Fruit fly (Drosophila melanogaster) whole organism, prepupa: ENCODE data around the gene teq.

Experiments used
- CG11762 ChIP-seq: fragments of 200-800 bp; sonication (Bioruptor generic); optimal IDR thresholded peaks from 3 replicates; lab custom pipeline; 2016; ENCODE audit warnings: missing biosample characterization, missing genetic modification characterization; ENCODE audit not compliant: insufficient read depth
- CG1621 ChIP-seq: fragments of 200-800 bp; sonication (Bioruptor generic); optimal IDR thresholded peaks from 3 replicates; lab custom pipeline; 2018; ENCODE audit warnings: missing biosample characterization, mild to moderate bottlenecking, missing genetic modification characterization
- CG31627 ChIP-seq: fragments of 200-800 bp; sonication (Bioruptor generic); optimal IDR thresholded peaks from 3 replicates; lab custom pipeline; 2016; ENCODE audit warnings: missing biosample characterization, missing genetic modification characterization
- Eip75B ChIP-seq: fragments of 200-800 bp; sonication (Bioruptor generic); optimal IDR thresholded peaks from 3 replicates; lab custom pipeline; 2016; ENCODE audit warnings: missing biosample characterization, missing genetic modification characterization
- Ets21C ChIP-seq: fragments of 200-800 bp; sonication (Bioruptor generic); optimal IDR thresholded peaks from 3 replicates; lab custom pipeline; 2016; ENCODE audit warnings: missing biosample characterization, missing genetic modification characterization
- Gug ChIP-seq: fragments of 200-800 bp; sonication (Bioruptor generic); IDR thresholded peaks from 2 replicates; pipeline ENCODE4 v1.3.6; 2022; ENCODE audit warnings: missing biosample characterization, missing genetic modification characterization
- OdsH ChIP-seq: fragments of 200-800 bp; sonication (Bioruptor generic); optimal IDR thresholded peaks from 3 replicates; lab custom pipeline; 2016; ENCODE audit warnings: missing biosample characterization, missing genetic modification characterization
- dsx ChIP-seq: fragments of 200-800 bp; optimal IDR thresholded peaks from 3 replicates; lab custom pipeline; 2019; ENCODE audit warnings: missing biosample characterization, mild to moderate bottlenecking, missing genetic modification characterization, moderate library complexity; ENCODE audit not compliant: poor library complexity, severe bottlenecking
- lz ChIP-seq: fragments of 200-800 bp; sonication (Bioruptor generic); optimal IDR thresholded peaks from 3 replicates; lab custom pipeline; 2016; ENCODE audit warnings: missing biosample characterization, missing genetic modification characterization
- pdm3 ChIP-seq: fragments of 200-800 bp; sonication (Bioruptor generic); optimal IDR thresholded peaks from 3 replicates; lab custom pipeline; 2016; ENCODE audit warnings: missing biosample characterization, missing genetic modification characterization
- salr ChIP-seq, 2 experiments: fragments of 200-800 bp; sonication (Bioruptor generic); optimal IDR thresholded peaks; 3 replicates each; lab custom pipeline; 2016 to 2018; ENCODE audit warnings: missing biosample characterization in 2 of 2, missing genetic modification characterization in 2 of 2, mild to moderate bottlenecking in 1 of 2
- ss ChIP-seq, 2 experiments: fragments of 200-800 bp; sonication (Bioruptor generic); optimal IDR thresholded peaks; 2 replicates in 1 of 2; 3 replicates in 1 of 2; lab custom pipeline; 2017 to 2018; ENCODE audit warnings: mild to moderate bottlenecking in 2 of 2, missing biosample characterization in 2 of 2, missing genetic modification characterization in 2 of 2, moderate library complexity in 1 of 2

DNA sequence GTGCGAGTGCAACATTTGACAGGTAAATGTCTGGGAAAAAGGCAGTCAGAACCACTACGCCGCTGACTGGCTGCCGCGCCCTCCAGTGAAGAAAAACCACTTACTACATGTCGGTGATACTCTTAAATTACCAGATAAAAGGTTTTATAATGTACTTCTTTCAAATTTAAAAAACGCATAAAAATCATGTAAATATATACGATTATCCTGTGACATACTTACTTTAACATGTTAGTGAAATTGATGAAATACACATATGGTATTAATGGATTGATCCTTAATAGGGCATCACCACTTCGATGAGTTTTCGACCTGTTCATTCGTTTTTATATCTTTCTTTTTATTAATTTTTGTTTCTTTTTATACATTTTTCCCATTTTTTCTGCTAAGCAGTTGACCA is 47.9 kb upstream of the teq start:
- TF ChIP-seq pdm3 (GFP tag; lab: Kevin White, UChicago) (no peak), CG31627 (no peak), CG11762 (GFP tag; lab: Kevin White, UChicago) (no peak), Eip75B (no peak), Ets21C (GFP tag; lab: Kevin White, UChicago) (no peak), OdsH (GFP tag; lab: Kevin White, UChicago) (no peak), lz (GFP tag; lab: Kevin White, UChicago) (no peak), dsx (GFP tag; lab: Kevin White, UChicago) (no peak), ss (GFP tag; optimal IDR thresholded peaks at IDR 0.05; lab: Kevin White, UChicago) (no peak), CG1621 (no peak), Gug (GFP tag; lab: Robert Waterston, UW) (no peak), salr (GFP tag; optimal IDR thresholded peaks at IDR 0.05; lab: Kevin White, UChicago) (no peak)
